Fruit fly (Drosophila melanogaster) whole organism, prepupa: Measurements from ENCODE around the gene CG14961.

Experiments
- CG10631 ChIP-seq: fragments of 200-800 bp; sonication (Bioruptor generic); optimal IDR thresholded peaks from 2 replicates; lab custom pipeline; 2016; ENCODE audit warnings: missing biosample characterization, missing genetic modification characterization
- CG10669 ChIP-seq: fragments of 200-800 bp; sonication (Bioruptor generic); optimal IDR thresholded peaks from 3 replicates; lab custom pipeline; 2018; ENCODE audit warnings: missing biosample characterization, mild to moderate bottlenecking, missing genetic modification characterization, moderate library complexity
- CG11294 ChIP-seq: fragments of 200-800 bp; sonication (Bioruptor generic); IDR thresholded peaks from 2 replicates; pipeline ENCODE4 v1.3.6; 2022; ENCODE audit warnings: missing biosample characterization, missing genetic modification characterization
- CG11762 ChIP-seq: fragments of 200-800 bp; sonication (Bioruptor generic); optimal IDR thresholded peaks from 3 replicates; lab custom pipeline; 2016; ENCODE audit warnings: missing biosample characterization, missing genetic modification characterization; ENCODE audit not compliant: insufficient read depth
- CG1621 ChIP-seq: fragments of 200-800 bp; sonication (Bioruptor generic); optimal IDR thresholded peaks from 3 replicates; lab custom pipeline; 2018; ENCODE audit warnings: missing biosample characterization, mild to moderate bottlenecking, missing genetic modification characterization
- CG16779 ChIP-seq: fragments of 200-800 bp; sonication (Bioruptor generic); optimal IDR thresholded peaks from 3 replicates; lab custom pipeline; 2017; ENCODE audit warnings: missing biosample characterization, mild to moderate bottlenecking, missing genetic modification characterization
- CG3032 ChIP-seq: fragments of 200-800 bp; optimal IDR thresholded peaks from 2 replicates; lab custom pipeline; 2019; ENCODE audit warnings: missing biosample characterization, mild to moderate bottlenecking, missing genetic modification characterization, moderate library complexity
- CG32006 ChIP-seq: fragments of 200-800 bp; sonication (Bioruptor generic); optimal IDR thresholded peaks from 3 replicates; lab custom pipeline; 2017; ENCODE audit warnings: missing biosample characterization, mild to moderate bottlenecking, missing genetic modification characterization
- CG34406 ChIP-seq: fragments of 200-800 bp; sonication (Bioruptor generic); optimal IDR thresholded peaks from 3 replicates; lab custom pipeline; 2016; ENCODE audit warnings: missing biosample characterization, missing genetic modification characterization
- CG3919 ChIP-seq: fragments of 200-800 bp; sonication (Bioruptor generic); optimal IDR thresholded peaks from 3 replicates; lab custom pipeline; 2016; ENCODE audit warnings: missing biosample characterization, missing genetic modification characterization
- CG4318 ChIP-seq: fragments of 200-800 bp; sonication (Bioruptor generic); optimal IDR thresholded peaks from 3 replicates; lab custom pipeline; 2017; ENCODE audit warnings: missing biosample characterization, mild to moderate bottlenecking, missing genetic modification characterization
- CG6792 ChIP-seq: fragments of 200-800 bp; sonication (Bioruptor generic); optimal IDR thresholded peaks from 3 replicates; lab custom pipeline; 2016; ENCODE audit warnings: missing biosample characterization, missing genetic modification characterization
- CG6808 ChIP-seq: fragments of 200-800 bp; sonication (Bioruptor generic); optimal IDR thresholded peaks from 3 replicates; lab custom pipeline; 2017; ENCODE audit warnings: missing biosample characterization, missing genetic modification characterization, mild to moderate bottlenecking, moderate library complexity, missing genetic modification reagents
- CG6854 ChIP-seq: fragments of 200-800 bp; sonication (Bioruptor generic); optimal IDR thresholded peaks from 2 replicates; lab custom pipeline; 2017; ENCODE audit warnings: missing biosample characterization, mild to moderate bottlenecking, missing genetic modification characterization
- CG7368 ChIP-seq: fragments of 200-800 bp; sonication (Bioruptor generic); optimal IDR thresholded peaks from 3 replicates; lab custom pipeline; 2016; ENCODE audit warnings: missing biosample characterization, missing genetic modification characterization
- CG8119 ChIP-seq: fragments of 200-800 bp; sonication (Bioruptor generic); IDR thresholded peaks from 3 replicates; pipeline ENCODE4 v1.3.6; 2022; ENCODE audit warnings: missing biosample characterization, missing genetic modification characterization
- CG8319 ChIP-seq: fragments of 200-800 bp; sonication (Bioruptor generic); optimal IDR thresholded peaks from 3 replicates; lab custom pipeline; 2016; ENCODE audit warnings: missing biosample characterization, missing genetic modification characterization
- CG8632 ChIP-seq: fragments of 200-800 bp; sonication (Bioruptor generic); optimal IDR thresholded peaks from 3 replicates; lab custom pipeline; 2016; ENCODE audit warnings: missing biosample characterization, missing genetic modification characterization
- CG9139 ChIP-seq: fragments of 200-800 bp; sonication (Bioruptor generic); optimal IDR thresholded peaks from 3 replicates; lab custom pipeline; 2017; ENCODE audit warnings: missing biosample characterization, mild to moderate bottlenecking, missing genetic modification characterization
- Eip75B ChIP-seq: fragments of 200-800 bp; sonication (Bioruptor generic); optimal IDR thresholded peaks from 3 replicates; lab custom pipeline; 2016; ENCODE audit warnings: missing biosample characterization, missing genetic modification characterization
- Ets21C ChIP-seq: fragments of 200-800 bp; sonication (Bioruptor generic); optimal IDR thresholded peaks from 3 replicates; lab custom pipeline; 2016; ENCODE audit warnings: missing biosample characterization, missing genetic modification characterization
- Ets96B ChIP-seq: fragments of 200-800 bp; optimal IDR thresholded peaks from 2 replicates; lab custom pipeline; 2019; ENCODE audit warnings: missing biosample characterization, mild to moderate bottlenecking, missing genetic modification characterization, moderate library complexity
- Hr38 ChIP-seq: sonication (Bioruptor generic); optimal IDR thresholded peaks from 2 replicates; lab custom pipeline; 2016; ENCODE audit warnings: missing biosample characterization, missing genetic modification characterization
- Hr39 ChIP-seq: fragments of 200-800 bp; sonication (Bioruptor generic); optimal IDR thresholded peaks from 2 replicates; lab custom pipeline; 2016; ENCODE audit warnings: missing biosample characterization, missing genetic modification characterization
- Hr4 ChIP-seq: fragments of 200-800 bp; sonication (Bioruptor generic); optimal IDR thresholded peaks from 3 replicates; lab custom pipeline; 2016; ENCODE audit warnings: missing biosample characterization, missing genetic modification characterization
- Lpt ChIP-seq: fragments of 200-800 bp; sonication (Bioruptor generic); optimal IDR thresholded peaks from 3 replicates; lab custom pipeline; 2016; ENCODE audit warnings: missing biosample characterization, missing genetic modification characterization
- Met ChIP-seq: fragments of 200-800 bp; sonication (Bioruptor generic); optimal IDR thresholded peaks from 3 replicates; lab custom pipeline; 2016; ENCODE audit warnings: missing biosample characterization, missing genetic modification characterization
- Smox ChIP-seq: fragments of 200-800 bp; sonication (Bioruptor generic); optimal IDR thresholded peaks from 3 replicates; lab custom pipeline; 2016; ENCODE audit warnings: missing biosample characterization, missing genetic modification characterization
- Sox102F ChIP-seq: fragments of 200-800 bp; sonication (Bioruptor generic); optimal IDR thresholded peaks from 2 replicates; lab custom pipeline; 2016; ENCODE audit warnings: missing biosample characterization, mild to moderate bottlenecking, missing genetic modification characterization
- Sox15 ChIP-seq: fragments of 200-800 bp; sonication (Bioruptor generic); optimal IDR thresholded peaks from 3 replicates; lab custom pipeline; 2016; ENCODE audit warnings: missing biosample characterization, missing genetic modification characterization
- acj6 ChIP-seq: fragments of 200-800 bp; sonication (Bioruptor generic); optimal IDR thresholded peaks from 3 replicates; lab custom pipeline; 2016; ENCODE audit warnings: missing biosample characterization, missing genetic modification characterization
- cyc ChIP-seq: fragments of 200-800 bp; sonication (Bioruptor generic); optimal IDR thresholded peaks from 3 replicates; lab custom pipeline; 2016; ENCODE audit warnings: missing biosample characterization, missing genetic modification characterization
- dsx ChIP-seq: fragments of 200-800 bp; optimal IDR thresholded peaks from 3 replicates; lab custom pipeline; 2019; ENCODE audit warnings: missing biosample characterization, mild to moderate bottlenecking, missing genetic modification characterization, moderate library complexity; ENCODE audit not compliant: poor library complexity, severe bottlenecking
- esn ChIP-seq: fragments of 200-800 bp; sonication (Bioruptor generic); optimal IDR thresholded peaks from 2 replicates; lab custom pipeline; 2016; ENCODE audit warnings: missing biosample characterization, mild to moderate bottlenecking, missing genetic modification characterization, moderate library complexity
- fd59A ChIP-seq: fragments of 200-800 bp; sonication (Bioruptor generic); optimal IDR thresholded peaks from 2 replicates; lab custom pipeline; 2017; ENCODE audit warnings: missing biosample characterization, mild to moderate bottlenecking, missing genetic modification characterization, missing genetic modification reagents
- fd85E ChIP-seq: fragments of 200-800 bp; sonication (Bioruptor generic); optimal IDR thresholded peaks from 3 replicates; lab custom pipeline; 2016; ENCODE audit warnings: missing biosample characterization, missing genetic modification characterization
- fkh ChIP-seq: fragments of 200-800 bp; sonication (Bioruptor generic); optimal IDR thresholded peaks from 3 replicates; lab custom pipeline; 2017; ENCODE audit warnings: missing biosample characterization, mild to moderate bottlenecking, missing genetic modification characterization, moderate library complexity
- net ChIP-seq: fragments of 200-800 bp; sonication (Bioruptor generic); optimal IDR thresholded peaks from 3 replicates; lab custom pipeline; 2016; ENCODE audit warnings: missing biosample characterization, missing genetic modification characterization
- pdm3 ChIP-seq: fragments of 200-800 bp; sonication (Bioruptor generic); optimal IDR thresholded peaks from 3 replicates; lab custom pipeline; 2016; ENCODE audit warnings: missing biosample characterization, missing genetic modification characterization
- salr ChIP-seq, 2 experiments: fragments of 200-800 bp; sonication (Bioruptor generic); optimal IDR thresholded peaks; 3 replicates each; lab custom pipeline; 2016 to 2018; ENCODE audit warnings: missing biosample characterization in 2 of 2, missing genetic modification characterization in 2 of 2, mild to moderate bottlenecking in 1 of 2
- spab ChIP-seq: fragments of 200-800 bp; sonication (Bioruptor generic); optimal IDR thresholded peaks from 2 replicates; lab custom pipeline; 2017; ENCODE audit warnings: missing biosample characterization, mild to moderate bottlenecking, missing genetic modification characterization, missing genetic modification reagents
- ss ChIP-seq, 2 experiments: fragments of 200-800 bp; sonication (Bioruptor generic); optimal IDR thresholded peaks; 2 replicates in 1 of 2; 3 replicates in 1 of 2; lab custom pipeline; 2017 to 2018; ENCODE audit warnings: mild to moderate bottlenecking in 2 of 2, missing biosample characterization in 2 of 2, missing genetic modification characterization in 2 of 2, moderate library complexity in 1 of 2
- svp ChIP-seq: fragments of 200-800 bp; sonication (Bioruptor generic); peaks from one replicate; lab custom pipeline; 2016; ENCODE audit warnings: missing biosample characterization, missing genetic modification characterization
- topi ChIP-seq: fragments of 200-800 bp; sonication (Bioruptor generic); optimal IDR thresholded peaks from 3 replicates; lab custom pipeline; 2016; ENCODE audit warnings: missing biosample characterization, missing genetic modification characterization

CG14961 gene

dm6 chr3L:3303087-3303526 lies 26.8 kb upstream of the CG14961 start, which contains the start of gene CG14968 (continued):
- TF ChIP-seq ss (GFP tag; optimal IDR thresholded peaks at IDR 0.05; lab: Kevin White, UChicago), result peak; percentile 79 to 89
- TF ChIP-seq CG10669 (GFP tag; lab: Kevin White, UChicago), result peak; percentile 93
- peak; percentile 97 for TF ChIP-seq CG8119 (GFP tag; lab: Robert Waterston, UW)
- peak; percentile 95 for TF ChIP-seq Smox (GFP tag; lab: Kevin White, UChicago)
- peak; percentile 94 for TF ChIP-seq Ets96B (tag; lab: Kevin White, UChicago)
- TF ChIP-seq Hr39 (GFP tag; lab: Kevin White, UChicago), result peak; percentile 84
- peak; percentile 88 for TF ChIP-seq CG3032 (tag; lab: Kevin White, UChicago)
- peak; percentile 91 for TF ChIP-seq CG7368 (GFP tag; lab: Kevin White, UChicago)
- peak; percentile 80 for TF ChIP-seq spab (GFP tag; lab: Kevin White, UChicago)
- TF ChIP-seq dsx (GFP tag; lab: Kevin White, UChicago), result peak; percentile 91
- peak; percentile 89 for TF ChIP-seq CG4318 (GFP tag; lab: Kevin White, UChicago)
- peak; percentile 97 for TF ChIP-seq CG34406
- TF ChIP-seq acj6, result peak; percentile 95
- TF ChIP-seq CG11762 (GFP tag; lab: Kevin White, UChicago), result peak; percentile 88
- peak; percentile 96 for TF ChIP-seq svp

dm6 chr3L:3303534-3304459 lies 26.1 kb upstream of the CG14961 start, which contains the start of gene ZnT63C:
Gene ZnT63C (plus strand): TSS chr3L:3303708.
- TF ChIP-seq Ets21C (GFP tag; lab: Kevin White, UChicago) (peak; percentile 6), svp (peak; percentile 65), CG8319 (no peak), spab (GFP tag; lab: Kevin White, UChicago) (peak; percentile 48), topi (GFP tag; lab: Kevin White, UChicago) (peak; percentile 15), CG3032 (tag; lab: Kevin White, UChicago) (peak; percentile 32), dsx (GFP tag; lab: Kevin White, UChicago) (no peak), CG7368 (GFP tag; lab: Kevin White, UChicago) (peak; percentile 15), Hr38 (GFP tag; lab: Kevin White, UChicago) (no peak), CG32006 (GFP tag; lab: Kevin White, UChicago) (peak; percentile 35), Lpt (GFP tag; lab: Kevin White, UChicago) (no peak), CG9139 (GFP tag; lab: Kevin White, UChicago) (no peak), pdm3 (GFP tag; lab: Kevin White, UChicago) (peak; percentile 21), Hr39 (GFP tag; lab: Kevin White, UChicago) (peak; percentile 45), Smox (GFP tag; lab: Kevin White, UChicago) (no peak), CG1621 (tag; lab: Kevin White, UChicago) (peak; percentile 46), CG6808 (GFP tag; lab: Kevin White, UChicago) (peak; percentile 77), CG8119 (GFP tag; lab: Robert Waterston, UW) (peak; percentile 43; the same call in 1 of the 3 replicates), Eip75B (peak; percentile 35), Sox102F (GFP tag; lab: Kevin White, UChicago) (peak; percentile 33), net (GFP tag; lab: Kevin White, UChicago) (peak; percentile 34), Ets96B (tag; lab: Kevin White, UChicago) (peak; percentile 49), fd85E (GFP tag; lab: Kevin White, UChicago) (no peak), CG34406 (no peak), acj6 (peak; percentile 54), CG6792 (GFP tag; lab: Kevin White, UChicago) (no peak), CG11294 (GFP tag; lab: Robert Waterston, UW) (no peak), Sox15 (GFP tag; lab: Kevin White, UChicago) (no peak), CG11762 (GFP tag; lab: Kevin White, UChicago) (no peak), salr (GFP tag; optimal IDR thresholded peaks at IDR 0.05; lab: Kevin White, UChicago) (peak in 1 of 2 experiments; percentile 11), fd59A (peak; percentile 27), CG6854 (GFP tag; lab: Kevin White, UChicago) (peak; percentile 52), fkh (GFP tag; lab: Kevin White, UChicago) (no peak), CG10631 (GFP tag; lab: Kevin White, UChicago) (no peak), CG3919 (GFP tag; lab: Kevin White, UChicago) (no peak), esn (GFP tag; lab: Kevin White, UChicago) (peak; percentile 25), ss (GFP tag; optimal IDR thresholded peaks at IDR 0.05; lab: Kevin White, UChicago) (peak; percentile 57 to 58), CG8632 (GFP tag; lab: Kevin White, UChicago) (no peak), Met (GFP tag; lab: Kevin White, UChicago) (peak; percentile 46), Hr4 (GFP tag; lab: Kevin White, UChicago) (peak; percentile 31), cyc (peak; percentile 31), CG16779 (tag; lab: Kevin White, UChicago) (no peak)
